Fruit fly (Drosophila melanogaster) ovary, adult (tissue): ENCODE data around the gene Chro.

Experiments
- CG17801 ChIP-seq: fragments of 200-800 bp; optimal IDR thresholded peaks from 2 replicates; lab custom pipeline; 2019; ENCODE audit warnings: missing biosample characterization, mild to moderate bottlenecking, missing genetic modification characterization, moderate library complexity; ENCODE audit not compliant: partially characterized antibody

The Chro gene

DNA sequence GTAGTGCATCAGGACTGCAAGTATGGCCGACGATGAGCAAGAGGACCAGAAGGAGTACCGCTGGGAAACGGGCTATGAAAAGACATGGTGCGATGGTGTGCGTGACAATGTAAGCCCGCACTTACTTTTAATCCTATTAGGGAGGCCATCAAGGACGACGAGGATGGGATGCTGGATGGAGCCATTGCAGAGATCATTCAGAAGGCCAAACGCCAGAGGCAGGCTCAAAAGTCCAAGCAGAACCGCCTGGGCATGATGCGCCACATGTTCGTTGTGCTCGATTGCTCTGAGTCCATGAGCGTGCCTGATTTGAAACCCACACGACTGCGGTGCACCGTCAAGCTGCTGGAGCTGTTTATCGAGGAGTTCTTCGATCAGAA lies 550 bp upstream of the Chro start:
- TF ChIP-seq CG17801 (GFP tag; lab: Kevin White, UChicago): no peak

- no peak for TF ChIP-seq CG17801 (GFP tag; lab: Kevin White, UChicago)
Observed at dm6 chr3L:22877934-22878333, 850 bp downstream of the Chro start.

DNA sequence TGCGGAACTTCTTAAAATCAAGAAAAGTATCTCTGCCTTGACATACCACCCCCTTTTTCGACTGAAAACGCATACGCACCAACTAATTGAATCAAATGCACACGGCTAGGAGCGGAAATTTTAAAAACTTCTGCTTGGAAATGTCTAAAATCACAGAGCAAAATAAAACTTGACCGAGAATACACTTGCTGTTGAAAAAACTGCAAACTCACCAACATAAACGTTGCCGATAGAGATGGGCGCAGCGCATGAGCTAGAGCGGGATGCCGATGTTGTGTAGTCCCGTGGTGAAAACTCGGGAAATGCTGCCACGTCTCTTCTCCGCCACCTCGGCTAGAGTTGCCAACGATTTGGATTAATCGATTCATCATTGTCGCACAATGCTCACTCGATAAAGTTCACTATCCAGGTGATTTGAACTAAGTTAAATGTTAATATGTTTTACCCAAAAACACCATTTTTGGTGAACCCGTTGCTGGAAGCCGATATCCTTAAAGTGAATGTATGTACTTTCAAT lies 6.9 kb downstream of the Chro start, which contains the start of the genes CG11109 and Arf1:
CG11109 (plus strand) TSS at position 356 of the 517 bp plus-strand sequence.
Arf1 (minus strand) TSS at position 387 of the 517 bp plus-strand sequence.
- no peak for TF ChIP-seq CG17801 (GFP tag; lab: Kevin White, UChicago)

dm6 chr3L:22871030-22871844 lies 7.5 kb downstream of the Chro start:
- no peak for TF ChIP-seq CG17801 (GFP tag; lab: Kevin White, UChicago)

dm6 chr3L:22870378-22870777 lies 8.4 kb downstream of the Chro start:
- no peak for TF ChIP-seq CG17801 (GFP tag; lab: Kevin White, UChicago)

DNA sequence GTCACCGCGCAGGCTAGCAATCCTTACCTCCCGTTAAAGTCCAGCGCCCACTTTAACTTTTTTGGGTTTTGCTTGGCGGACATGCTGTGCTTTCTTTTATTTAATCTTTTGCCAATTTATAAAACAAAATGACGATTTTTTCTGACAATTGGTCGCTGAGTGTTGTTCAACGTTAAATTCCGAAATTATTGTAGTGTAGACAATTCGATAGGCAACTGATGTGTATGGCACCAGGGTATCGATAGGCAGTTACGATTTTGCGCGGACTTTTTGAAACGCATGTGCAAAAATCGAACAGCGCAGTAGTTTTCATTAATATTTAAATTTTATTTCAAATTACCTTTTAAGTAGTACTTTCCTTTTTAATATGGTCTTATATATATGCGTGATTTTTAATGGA lies 10.7 kb downstream of the Chro start, which contains the start of gene EMC4:
EMC4 (minus strand) TSS at position 174 of the 400 bp plus-strand sequence.
- peak; percentile 53 for TF ChIP-seq CG17801 (GFP tag; lab: Kevin White, UChicago)

DNA sequence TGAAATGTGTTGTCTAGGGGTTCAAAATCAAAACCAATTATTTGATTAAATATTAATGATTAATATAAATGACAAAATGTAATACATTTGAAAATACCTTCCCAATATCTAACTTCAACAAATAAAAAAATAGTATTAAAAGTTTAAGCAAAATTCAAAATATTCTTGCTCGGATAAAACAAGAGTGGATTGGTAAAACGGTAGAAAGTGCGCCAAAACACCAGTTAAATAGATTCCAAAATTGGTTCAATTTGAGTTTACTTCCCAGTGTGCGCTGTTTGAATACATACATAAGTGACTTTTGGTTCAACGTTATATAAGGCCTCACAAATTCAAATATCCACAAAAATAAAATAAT lies 13.7 kb downstream of the Chro start:
- no peak for TF ChIP-seq CG17801 (GFP tag; lab: Kevin White, UChicago)

dm6 chr3L:22864254-22865060 lies 14.3 kb downstream of the Chro start, which contains the start of gene CG33170:
TSS of gene CG33170 (plus strand) at chr3L:22864600.
- TF ChIP-seq CG17801 (GFP tag; lab: Kevin White, UChicago): peak; percentile 14

dm6 chr3L:22863367-22864078 lies 15.3 kb downstream of the Chro start, which contains the start of gene CG33169:
TSS of gene CG33169 (plus strand) at chr3L:22863864.
- peak; percentile 49 for TF ChIP-seq CG17801 (GFP tag; lab: Kevin White, UChicago)

DNA sequence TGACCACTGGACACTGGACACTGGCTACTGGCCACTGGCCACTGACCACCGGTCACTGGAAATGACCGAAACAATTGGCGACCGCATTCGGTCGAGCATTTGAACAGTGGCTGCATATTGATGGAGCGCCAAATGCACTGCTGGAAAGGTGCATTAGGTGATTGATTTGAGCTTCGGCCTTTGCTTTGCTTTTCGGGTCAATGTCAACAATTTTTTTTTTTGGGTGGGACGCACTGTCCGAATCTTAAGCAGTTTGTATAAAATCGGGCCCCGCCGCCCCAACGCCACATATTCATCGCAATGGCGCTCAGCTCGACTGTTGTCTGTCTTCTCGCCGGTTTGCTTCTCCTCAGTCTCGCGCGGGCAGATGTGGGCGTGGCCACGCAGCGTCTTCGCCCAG lies 18.3 kb downstream of the Chro start, which contains the start of gene CG13239:
CG13239 (plus strand) TSS at position 301 of the 400 bp plus-strand sequence.
- no peak for TF ChIP-seq CG17801 (GFP tag; lab: Kevin White, UChicago)

dm6 chr3L:22856009-22856477 lies 22.7 kb downstream of the Chro start, which contains the start of gene CG32459:
TSS of gene CG32459 (minus strand) at chr3L:22856059.
- TF ChIP-seq CG17801 (GFP tag; lab: Kevin White, UChicago): no peak

dm6 chr3L:22853412-22853811 lies 25.4 kb downstream of the Chro start, which contains the start of gene CG32462:
TSS of gene CG32462 (minus strand) at chr3L:22853512.
- no peak for TF ChIP-seq CG17801 (GFP tag; lab: Kevin White, UChicago)

DNA sequence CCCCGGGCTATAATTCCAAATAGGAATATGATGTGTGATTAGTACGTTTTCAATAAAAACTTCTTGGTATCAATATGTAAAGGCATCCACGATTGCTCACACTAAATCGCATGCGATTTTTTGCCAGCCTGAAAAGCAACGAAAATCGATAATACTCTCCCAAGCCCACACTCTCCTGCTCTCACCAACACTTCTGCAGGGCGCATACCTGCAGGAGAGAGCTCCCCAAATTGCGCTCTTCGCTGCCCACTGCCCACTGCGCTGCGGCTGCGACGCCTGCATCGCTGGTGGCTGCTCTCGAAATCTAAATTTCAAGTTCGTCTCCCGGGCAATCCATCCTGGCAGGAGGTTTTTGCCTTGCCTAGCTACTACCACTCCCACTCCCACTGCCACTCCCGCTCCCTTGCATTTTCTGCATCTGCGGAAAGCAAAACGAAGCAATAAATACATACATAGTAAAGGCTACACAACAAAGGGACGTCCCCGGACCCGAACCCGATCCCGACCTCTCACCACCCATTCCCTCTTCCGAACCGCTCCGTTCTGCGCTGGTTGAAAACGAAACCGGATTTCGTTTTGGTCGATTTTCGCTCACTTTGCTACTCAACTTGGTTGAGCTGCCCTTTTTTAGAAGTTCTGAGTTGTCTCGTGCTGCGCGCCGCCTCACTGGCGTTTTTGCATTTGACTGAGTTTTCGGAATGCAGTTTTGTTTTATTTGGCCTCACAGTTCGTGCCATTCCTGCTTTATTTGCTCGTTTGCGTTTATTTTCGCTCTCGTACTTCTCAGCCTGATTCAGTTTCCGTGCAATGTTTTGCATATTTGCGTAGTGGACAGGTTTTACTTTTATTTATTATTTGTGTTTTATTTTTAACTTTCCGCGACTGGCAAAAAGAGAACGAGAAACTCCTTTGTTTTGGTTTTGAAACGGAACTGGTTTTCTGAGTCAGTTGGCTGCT lies 27.3 kb downstream of the Chro start:
- peak; percentile 61 for TF ChIP-seq CG17801 (GFP tag; lab: Kevin White, UChicago)
